Fruit fly (Drosophila melanogaster): ENCODE data around the gene dy.

The dy gene

DNA sequence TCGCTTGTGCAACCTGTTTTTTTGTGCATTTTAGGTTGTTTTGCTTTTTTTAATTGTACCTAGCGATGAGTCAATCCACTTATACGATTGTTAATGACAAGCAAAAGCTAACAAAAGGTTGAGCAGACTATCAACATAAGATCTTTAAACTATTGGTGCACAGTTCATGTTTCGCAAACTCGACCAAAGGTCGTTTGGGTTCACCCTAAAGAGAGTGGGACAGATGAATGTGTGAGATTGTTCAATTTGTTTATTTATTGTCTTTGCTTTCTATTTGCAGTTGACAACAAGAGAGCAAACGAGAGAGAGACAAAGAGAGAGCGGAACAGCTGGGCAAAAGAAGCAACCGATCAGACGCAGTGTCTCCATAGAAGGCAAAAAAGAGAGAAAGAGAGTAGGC is 44.4 kb upstream of the dy start (continued):
- TF ChIP-seq tup (GFP tag; optimal IDR thresholded peaks at IDR 0.05) (no peak), CG11247 (GFP tag; IDR thresholded peaks at IDR 0.05) (no peak), wdn (GFP tag; IDR thresholded peaks at IDR 0.05) (no peak), gcm (GFP tag; optimal IDR thresholded peaks at IDR 0.05) (no peak), ATbp (GFP tag; optimal IDR thresholded peaks at IDR 0.05) (peak; percentile 77), CG6683 (GFP tag; optimal IDR thresholded peaks at IDR 0.05) (no peak), Sry-β (GFP tag; optimal IDR thresholded peaks at IDR 0.05) (no peak), CG3838 (GFP tag; optimal IDR thresholded peaks at IDR 0.05) (no peak), Kr (GFP tag; optimal IDR thresholded peaks at IDR 0.05) (no peak), org-1 (GFP tag; optimal IDR thresholded peaks at IDR 0.05) (no peak), tap (tag; optimal IDR thresholded peaks at IDR 0.05) (peak; percentile 41), HLH54F (GFP tag; optimal IDR thresholded peaks at IDR 0.05) (no peak), NFAT (GFP tag; IDR thresholded peaks at IDR 0.05) (no peak), CTCF (GFP tag; optimal IDR thresholded peaks at IDR 0.05) (no peak), insv (GFP tag; optimal IDR thresholded peaks at IDR 0.05) (no peak), CG9609 (GFP tag; optimal IDR thresholded peaks at IDR 0.05) (no peak), Vsx1 (GFP tag; optimal IDR thresholded peaks at IDR 0.05) (no peak), odd (GFP tag; optimal IDR thresholded peaks at IDR 0.05) (no peak), CG2678 (tag; optimal IDR thresholded peaks at IDR 0.05) (no peak), Dip3 (GFP tag; optimal IDR thresholded peaks at IDR 0.05) (no peak), hb (GFP tag; IDR thresholded peaks at IDR 0.05; ENCODE audit: partially characterized antibody) (no peak), CG3065 (GFP tag; optimal IDR thresholded peaks at IDR 0.05) (no peak), esg (GFP tag; conservative IDR thresholded peaks at IDR 0.05) (no peak), Awh (GFP tag; IDR thresholded peaks at IDR 0.05) (0 out of 2 replicates have a peak, but pooled peaks have one; percentile 50), sd (tag; optimal IDR thresholded peaks at IDR 0.05) (no peak), CG13775 (GFP tag; optimal IDR thresholded peaks at IDR 0.05) (no peak), toy (GFP tag; IDR thresholded peaks at IDR 0.05) (no peak), z (GFP tag; IDR thresholded peaks at IDR 0.05) (no peak), Mrtf (GFP tag; IDR thresholded peaks at IDR 0.05) (no peak), Mad (GFP tag; optimal IDR thresholded peaks at IDR 0.05) (no peak), CG9727 (GFP tag; optimal IDR thresholded peaks at IDR 0.05) (peak; percentile 10), Hr78 (GFP tag; optimal IDR thresholded peaks at IDR 0.05) (peak in 1 of 2 experiments; percentile 69), CG3163 (GFP tag; optimal IDR thresholded peaks at IDR 0.05) (peak; percentile 34), gt (GFP tag; IDR thresholded peaks at IDR 0.05) (no peak), bbx (GFP tag; IDR thresholded peaks at IDR 0.05; ENCODE audit: partially characterized antibody) (no peak), CG17568 (GFP tag; optimal IDR thresholded peaks at IDR 0.05) (no peak), CG6254 (GFP tag; optimal IDR thresholded peaks at IDR 0.05) (peak; percentile 51), Dek (tag; optimal IDR thresholded peaks at IDR 0.05) (no peak), jing (GFP tag; optimal IDR thresholded peaks at IDR 0.05) (no peak), Fer3 (tag; optimal IDR thresholded peaks at IDR 0.05) (no peak), CoRest (tag; optimal IDR thresholded peaks at IDR 0.05) (no peak), hbn (GFP tag; IDR thresholded peaks at IDR 0.05; ENCODE audit: partially characterized antibody) (no peak), CG10959 (GFP tag; IDR thresholded peaks at IDR 0.05) (no peak), row (GFP tag; IDR thresholded peaks at IDR 0.05) (peak; percentile 31; the same call in 1 of the 3 replicates), ttk (GFP tag; IDR thresholded peaks at IDR 0.05) (no peak), CG6791 (GFP tag; IDR thresholded peaks at IDR 0.05; ENCODE audit: partially characterized antibody) (no peak), sens-2 (GFP tag; IDR thresholded peaks at IDR 0.05) (no peak), wor (GFP tag; IDR thresholded peaks at IDR 0.05) (no peak), CG14965 (GFP tag; optimal IDR thresholded peaks at IDR 0.05; ENCODE audit: borderline replicate concordance) (no peak), CG17385 (GFP tag; optimal IDR thresholded peaks at IDR 0.05) (peak; percentile 22), CG6689 (GFP tag; IDR thresholded peaks at IDR 0.05) (0 out of 2 replicates have a peak, but pooled peaks have one; percentile 21)
